Fruit fly (Drosophila melanogaster) whole organism, embryonic: ENCODE measurements around the gene Pbgs.

Source experiments
- Bgb ChIP-seq: fragments of 200-800 bp; sonication (Bioruptor generic); IDR thresholded peaks from 2 replicates; pipeline ENCODE4 v1.3.6; 2022; ENCODE audit warnings: missing biosample characterization, missing genetic modification characterization; ENCODE audit not compliant: partially characterized antibody
- CG10543 ChIP-seq: fragments of 200-800 bp; sonication (Bioruptor generic); optimal IDR thresholded peaks from 3 replicates; lab custom pipeline; 2017; ENCODE audit warnings: missing biosample characterization, mild to moderate bottlenecking, missing genetic modification characterization, moderate library complexity
- CG10565 ChIP-seq: fragments of 200-800 bp; sonication (Bioruptor generic); optimal IDR thresholded peaks from 3 replicates; lab custom pipeline; 2016; ENCODE audit warnings: missing biosample characterization, mild to moderate bottlenecking, missing genetic modification characterization
- CG11247 ChIP-seq: fragments of 200-800 bp; sonication (Bioruptor generic); IDR thresholded peaks from 2 replicates; pipeline ENCODE4 v1.3.6; 2022; ENCODE audit warnings: missing biosample characterization, missing genetic modification characterization
- CG11456 ChIP-seq: fragments of 200-800 bp; sonication (Bioruptor generic); IDR thresholded peaks from 3 replicates; pipeline ENCODE4 v1.3.6; 2022; ENCODE audit warnings: missing biosample characterization, missing genetic modification characterization
- CG11696 ChIP-seq: fragments of 200-800 bp; sonication (Bioruptor generic); IDR thresholded peaks from 2 replicates; pipeline ENCODE4 v1.3.6; 2022; ENCODE audit warnings: missing biosample characterization, missing genetic modification characterization
- CG12299 ChIP-seq: fragments of 200-800 bp; sonication (Bioruptor generic); optimal IDR thresholded peaks from 2 replicates; lab custom pipeline; 2018; ENCODE audit warnings: missing biosample characterization, mild to moderate bottlenecking, missing genetic modification characterization
- CG12659 ChIP-seq: fragments of 200-800 bp; sonication (Bioruptor generic); optimal IDR thresholded peaks from 3 replicates; lab custom pipeline; 2017; ENCODE audit warnings: mild to moderate bottlenecking, missing biosample characterization, missing genetic modification reagents, missing genetic modification characterization
- CG13624 ChIP-seq: fragments of 200-800 bp; sonication (Bioruptor generic); optimal IDR thresholded peaks from 2 replicates; lab custom pipeline; 2016; ENCODE audit warnings: missing biosample characterization, missing genetic modification characterization
- CG14014 ChIP-seq: fragments of 200-800 bp; sonication (Bioruptor generic); IDR thresholded peaks from 2 replicates; pipeline ENCODE4 v1.3.6; 2022; ENCODE audit warnings: missing biosample characterization, missing genetic modification characterization
- CG16779 ChIP-seq: fragments of 200-800 bp; sonication (Bioruptor generic); IDR thresholded peaks from 2 replicates; pipeline ENCODE4 v1.3.6; 2022; ENCODE audit warnings: missing biosample characterization, missing genetic modification characterization
- CG17802 ChIP-seq: fragments of 200-800 bp; sonication (Bioruptor generic); optimal IDR thresholded peaks from 2 replicates; lab custom pipeline; 2018; ENCODE audit warnings: missing biosample characterization, mild to moderate bottlenecking, missing genetic modification characterization, moderate library complexity
- CG17912 ChIP-seq: fragments of 200-800 bp; sonication (Bioruptor generic); optimal IDR thresholded peaks from 2 replicates; lab custom pipeline; 2018; ENCODE audit warnings: missing biosample characterization, mild to moderate bottlenecking, missing genetic modification characterization
- CG18476 ChIP-seq: fragments of 200-800 bp; sonication (Bioruptor generic); optimal IDR thresholded peaks from 2 replicates; lab custom pipeline; 2016; ENCODE audit warnings: missing biosample characterization, mild to moderate bottlenecking, missing genetic modification characterization
- CG33557 ChIP-seq: fragments of 200-800 bp; sonication (Bioruptor generic); optimal IDR thresholded peaks from 2 replicates; lab custom pipeline; 2019; ENCODE audit warnings: missing biosample characterization, mild to moderate bottlenecking, missing genetic modification characterization, moderate library complexity
- CG34224 ChIP-seq: fragments of 200-800 bp; sonication (Bioruptor generic); IDR thresholded peaks from 3 replicates; pipeline ENCODE4 v1.3.6; 2022; ENCODE audit warnings: missing biosample characterization, missing genetic modification characterization; ENCODE audit not compliant: partially characterized antibody
- CG4424 ChIP-seq: fragments of 200-800 bp; sonication (Bioruptor generic); optimal IDR thresholded peaks from 3 replicates; lab custom pipeline; 2016; ENCODE audit warnings: missing biosample characterization, missing genetic modification characterization
- CG6654 ChIP-seq: fragments of 200-800 bp; sonication (Bioruptor generic); optimal IDR thresholded peaks from 2 replicates; lab custom pipeline; 2017; ENCODE audit warnings: missing biosample characterization, mild to moderate bottlenecking, missing genetic modification characterization
- CG7372 ChIP-seq: fragments of 200-800 bp; sonication (Bioruptor generic); IDR thresholded peaks from 2 replicates; pipeline ENCODE4 v1.3.6; 2022; ENCODE audit warnings: missing biosample characterization, missing genetic modification characterization
- CG8290 ChIP-seq, 3 experiments: fragments of 200-800 bp; sonication (Bioruptor generic); optimal IDR thresholded peaks; 2 replicates each; lab custom pipeline; 2016 to 2019; ENCODE audit warnings: missing biosample characterization in 3 of 3, missing genetic modification characterization in 3 of 3, mild to moderate bottlenecking in 2 of 3, moderate library complexity in 1 of 3
- CkIIα-i1 ChIP-seq: fragments of 200-800 bp; sonication (Bioruptor generic); IDR thresholded peaks from 2 replicates; pipeline ENCODE4 v1.3.6; 2022; ENCODE audit warnings: missing biosample characterization, missing genetic modification characterization
- Dip3 ChIP-seq: fragments of 200-800 bp; sonication (Bioruptor generic); optimal IDR thresholded peaks from 3 replicates; lab custom pipeline; 2016; ENCODE audit warnings: missing biosample characterization, missing genetic modification characterization
- Dp ChIP-seq: fragments of 200-800 bp; sonication (Bioruptor generic); optimal IDR thresholded peaks from 2 replicates; lab custom pipeline; 2018; ENCODE audit warnings: missing biosample characterization, mild to moderate bottlenecking, missing genetic modification characterization, moderate library complexity
- Hr78 ChIP-seq, 2 experiments: fragments of 200-800 bp in 1 of 2; fragments of >200 bp in 1 of 2; sonication (Bioruptor generic) in 1 of 2; optimal IDR thresholded peaks; 2 replicates each; lab custom pipeline; 2017 to 2019; ENCODE audit warnings: missing biosample characterization in 2 of 2, missing genetic modification characterization in 2 of 2, mild to moderate bottlenecking in 1 of 2, moderate library complexity in 1 of 2
- Hsf ChIP-seq: fragments of 200-800 bp; sonication (Bioruptor generic); optimal IDR thresholded peaks from 3 replicates; lab custom pipeline; 2016; ENCODE audit warnings: missing biosample characterization, missing genetic modification characterization
- Poxn ChIP-seq: fragments of 200-800 bp; sonication (Bioruptor generic); IDR thresholded peaks from 2 replicates; pipeline ENCODE4 v1.3.6; 2022; ENCODE audit warnings: missing biosample characterization, missing genetic modification characterization
- Sox100B ChIP-seq: fragments of 200-800 bp; sonication (Bioruptor generic); optimal IDR thresholded peaks from 3 replicates; lab custom pipeline; 2018; ENCODE audit warnings: missing biosample characterization, mild to moderate bottlenecking, missing genetic modification characterization
- Vsx1 ChIP-seq: fragments of 200-800 bp; sonication (Bioruptor generic); optimal IDR thresholded peaks from 2 replicates; lab custom pipeline; 2017; ENCODE audit warnings: missing biosample characterization, mild to moderate bottlenecking, missing genetic modification characterization, missing genetic modification reagents
- al ChIP-seq: fragments of 200-800 bp; sonication (Bioruptor generic); IDR thresholded peaks from 2 replicates; pipeline ENCODE4 v1.3.6; 2022; ENCODE audit warnings: missing biosample characterization, missing genetic modification characterization
- ato ChIP-seq: fragments of 200-800 bp; sonication (Bioruptor generic); IDR thresholded peaks from 2 replicates; pipeline ENCODE4 v1.3.6; 2022; ENCODE audit warnings: missing biosample characterization, missing genetic modification characterization; ENCODE audit not compliant: partially characterized antibody
- cad ChIP-seq: fragments of >200 bp; optimal IDR thresholded peaks from 2 replicates; lab custom pipeline; 2017; ENCODE audit warnings: missing biosample characterization, missing genetic modification characterization
- ewg ChIP-seq: fragments of 200-800 bp; sonication (Bioruptor generic); optimal IDR thresholded peaks from 3 replicates; lab custom pipeline; 2017; ENCODE audit warnings: mild to moderate bottlenecking, missing biosample characterization, missing genetic modification reagents, missing genetic modification characterization
- fd102C ChIP-seq: fragments of 200-800 bp; sonication (Bioruptor generic); optimal IDR thresholded peaks from 2 replicates; lab custom pipeline; 2018; ENCODE audit warnings: missing biosample characterization, mild to moderate bottlenecking, missing genetic modification characterization, moderate library complexity
- ham ChIP-seq: fragments of 200-800 bp; sonication (Bioruptor generic); IDR thresholded peaks from 2 replicates; pipeline ENCODE4 v1.3.6; 2022; ENCODE audit warnings: missing biosample characterization, missing genetic modification characterization
- hth ChIP-seq: fragments of >200 bp; optimal IDR thresholded peaks from 2 replicates; lab custom pipeline; 2017; ENCODE audit warnings: inconsistent platforms
- knrl ChIP-seq: fragments of 200-800 bp; sonication (Bioruptor generic); IDR thresholded peaks from 3 replicates; pipeline ENCODE4 v1.3.6; 2022; ENCODE audit warnings: missing biosample characterization, missing genetic modification characterization; ENCODE audit not compliant: partially characterized antibody
- lola ChIP-seq, 3 experiments: fragments of >200 bp in 2 of 3; fragments of 200-800 bp in 1 of 3; sonication (Bioruptor generic) in 1 of 3; optimal IDR thresholded peaks; 2 replicates each; lab custom pipeline; 2017 to 2019; ENCODE audit warnings: missing biosample characterization in 3 of 3, missing genetic modification characterization in 3 of 3, mild to moderate bottlenecking in 1 of 3, moderate library complexity in 1 of 3
- luna ChIP-seq: fragments of 200-800 bp; sonication (Bioruptor generic); optimal IDR thresholded peaks from 2 replicates; lab custom pipeline; 2016; ENCODE audit warnings: missing biosample characterization, missing genetic modification characterization
- mam ChIP-seq: fragments of 200-800 bp; sonication (Bioruptor generic); optimal IDR thresholded peaks from 3 replicates; lab custom pipeline; 2016; ENCODE audit warnings: missing biosample characterization, missing genetic modification characterization
- pan ChIP-seq, 4 experiments: fragments of >200 bp in 3 of 4; fragments of 200-800 bp in 1 of 4; sonication (Bioruptor generic) in 1 of 4; optimal IDR thresholded peaks in 3 of 4; IDR thresholded peaks in 1 of 4; 2 replicates each; pipeline versions ENCODE4 v1.3.6 to Lab custom; 2017 to 2022; ENCODE audit warnings: missing biosample characterization in 2 of 4, missing genetic modification characterization in 2 of 4, mixed read lengths in 1 of 4
- sisA ChIP-seq: fragments of 200-800 bp; sonication (Bioruptor generic); IDR thresholded peaks from 2 replicates; pipeline ENCODE4 v1.3.6; 2022; ENCODE audit warnings: missing biosample characterization, missing genetic modification characterization
- sna ChIP-seq: fragments of 200-800 bp; sonication (Bioruptor generic); IDR thresholded peaks from 2 replicates; pipeline ENCODE4 v1.3.6; 2022; ENCODE audit warnings: missing biosample characterization, missing genetic modification characterization; ENCODE audit not compliant: partially characterized antibody
- usp ChIP-seq: fragments of >200 bp; optimal IDR thresholded peaks from 2 replicates; lab custom pipeline; 2017; ENCODE audit warnings: missing biosample characterization, missing genetic modification characterization
- vvl ChIP-seq: fragments of 200-800 bp; sonication (Bioruptor generic); IDR thresholded peaks from 2 replicates; pipeline ENCODE4 v1.3.6; 2022; ENCODE audit warnings: missing biosample characterization, missing genetic modification characterization
- wdn ChIP-seq: fragments of 200-800 bp; sonication (Bioruptor generic); IDR thresholded peaks from 2 replicates; pipeline ENCODE4 v1.3.6; 2022; ENCODE audit warnings: missing biosample characterization, missing genetic modification characterization
- z ChIP-seq: fragments of 200-800 bp; sonication (Bioruptor generic); IDR thresholded peaks from 3 replicates; pipeline ENCODE4 v1.3.6; 2022; ENCODE audit warnings: missing biosample characterization, missing genetic modification characterization
- zfh1 ChIP-seq: fragments of 200-800 bp; sonication (Bioruptor generic); IDR thresholded peaks from 3 replicates; pipeline ENCODE4 v1.3.6; 2022; ENCODE audit warnings: missing biosample characterization, missing genetic modification characterization

The Pbgs gene

DNA sequence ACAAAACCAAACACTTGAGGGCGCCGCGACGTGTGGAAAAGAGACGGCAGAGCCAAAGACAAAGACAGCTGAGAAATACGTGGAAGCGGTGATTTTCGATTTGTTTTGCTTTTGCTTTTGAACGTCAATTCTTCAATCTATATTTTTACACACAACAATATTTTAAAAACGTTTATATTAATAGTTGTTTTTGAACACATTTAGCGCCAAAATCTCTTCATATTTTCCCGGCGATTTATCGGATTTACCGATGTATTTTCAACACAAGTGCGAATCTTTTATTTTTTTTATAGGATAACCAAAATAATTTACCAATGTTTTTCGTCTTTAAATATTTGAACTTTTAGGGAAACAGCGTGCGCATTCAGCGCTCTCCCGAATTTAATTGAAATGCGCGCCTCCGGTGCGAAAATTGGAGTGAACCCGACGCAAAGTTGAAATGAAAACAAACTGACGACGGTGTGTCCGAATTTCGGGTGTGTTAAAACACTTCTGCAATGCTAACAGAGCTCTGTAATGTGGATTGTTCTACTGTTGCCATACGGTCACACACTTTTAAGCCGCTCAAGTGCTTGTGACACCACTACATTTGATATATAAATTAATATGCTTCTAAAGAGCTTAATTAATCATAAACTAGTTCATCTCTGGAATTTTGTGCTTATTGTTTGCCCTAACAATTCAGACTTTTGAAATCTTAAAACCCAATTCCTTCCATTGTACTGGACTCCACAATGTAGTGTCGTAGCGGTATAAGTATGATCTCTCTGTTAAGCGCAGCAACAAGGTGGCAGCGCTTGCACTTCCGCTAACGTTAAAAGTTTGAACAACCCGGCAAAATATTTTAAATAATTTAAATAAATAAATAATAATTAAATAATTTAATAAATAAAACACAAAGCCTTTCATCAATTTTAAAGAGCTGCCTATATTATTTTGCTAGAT lies 4.5 kb downstream of the Pbgs start, which contains the start of gene app (continued):
- TF ChIP-seq CG4424 (GFP tag; lab: Kevin White, UChicago) (peak; percentile 72), CG12299 (tag; lab: Kevin White, UChicago) (peak; percentile 77), ham (GFP tag; lab: Robert Waterston, UW) (peak; percentile 35; the same call in 1 of the 2 replicates), CG13624 (GFP tag; lab: Kevin White, UChicago) (peak; percentile 48), CG11696 (GFP tag; lab: Robert Waterston, UW) (peak; percentile 81), cad (GFP tag; lab: Kevin White, UChicago) (no peak), Bgb (peak; percentile 46; the same call in 1 of the 2 replicates), luna (peak; percentile 61), Hr78 (GFP tag; optimal IDR thresholded peaks at IDR 0.05; lab: Kevin White, UChicago) (peak in 1 of 2 experiments; percentile 19), CG17802 (peak; percentile 75), Dp (GFP tag; lab: Kevin White, UChicago) (peak; percentile 23), al (GFP tag; lab: Robert Waterston, UW) (peak; percentile 81), CG14014 (GFP tag; lab: Robert Waterston, UW) (peak; percentile 93), knrl (GFP tag; lab: Robert Waterston, UW) (no peak), pan (optimal IDR thresholded peaks at IDR 0.05; lab: Kevin White, UChicago) (no peak), pan (GFP tag; optimal IDR thresholded peaks at IDR 0.05 in 1 of 2, IDR thresholded peaks at IDR 0.05 in 1 of 2) (peak in 1 of 2 experiments; percentile 92), fd102C (GFP tag; lab: Kevin White, UChicago) (no peak), Dip3 (GFP tag; lab: Kevin White, UChicago) (peak; percentile 80), wdn (GFP tag; lab: Robert Waterston, UW) (peak; percentile 84), Vsx1 (GFP tag; lab: Kevin White, UChicago) (peak; percentile 60), CkIIα-i1 (GFP tag; lab: Robert Waterston, UW) (no peak), usp (GFP tag; lab: Kevin White, UChicago) (no peak), CG34224 (GFP tag; lab: Robert Waterston, UW) (no peak), CG17912 (peak; percentile 89), Poxn (GFP tag; lab: Robert Waterston, UW) (peak; percentile 53; the same call in 1 of the 2 replicates), ewg (GFP tag; lab: Kevin White, UChicago) (peak; percentile 80), zfh1 (peak; percentile 94), CG18476 (GFP tag; lab: Kevin White, UChicago) (peak; percentile 90), Hsf (GFP tag; lab: Kevin White, UChicago) (peak; percentile 86), mam (GFP tag; lab: Kevin White, UChicago) (peak; percentile 74), lola (GFP tag; optimal IDR thresholded peaks at IDR 0.05; lab: Kevin White, UChicago) (peak in 1 of 3 experiments; percentile 75), CG8290 (GFP tag; optimal IDR thresholded peaks at IDR 0.05; lab: Kevin White, UChicago) (peak; percentile 49), CG8290 (tag; optimal IDR thresholded peaks at IDR 0.05; lab: Kevin White, UChicago) (peak in 1 of 2 experiments; percentile 89), CG11456 (GFP tag; lab: Robert Waterston, UW) (peak; percentile 87), Sox100B (GFP tag; lab: Kevin White, UChicago) (peak; percentile 84), CG10543 (peak; percentile 95), sna (GFP tag; lab: Robert Waterston, UW) (no peak), CG7372 (GFP tag; lab: Robert Waterston, UW) (peak; percentile 89), CG12659 (peak; percentile 91), vvl (GFP tag; lab: Robert Waterston, UW) (peak; percentile 96), sisA (GFP tag; lab: Robert Waterston, UW) (peak; percentile 70), CG16779 (GFP tag; lab: Robert Waterston, UW) (no peak), CG10565 (GFP tag; lab: Kevin White, UChicago) (no peak), CG33557 (GFP tag; lab: Kevin White, UChicago) (peak; percentile 82), ato (GFP tag; lab: Robert Waterston, UW) (no peak), z (GFP tag; lab: Robert Waterston, UW) (no peak), CG6654 (GFP tag; lab: Kevin White, UChicago) (peak; percentile 58), hth (lab: Kevin White, UChicago) (no peak), CG11247 (peak; percentile 83)
